Worm (Caenorhabditis elegans) whole organism, L3 larva: ENCODE measurements around the gene rpl-37.

Source experiments
- R02D3.7 ChIP-seq: fragments of 150-350 bp; optimal IDR thresholded peaks from 2 replicates; lab custom pipeline; 2014; ENCODE audit warnings: missing biosample characterization, missing genetic modification characterization
- aly-2 ChIP-seq: fragments of 150-350 bp; optimal IDR thresholded peaks from 2 replicates; lab custom pipeline; 2014; ENCODE audit warnings: missing biosample characterization, missing genetic modification characterization
- ceh-16 ChIP-seq: sonication (generic microtip); optimal IDR thresholded peaks from 2 replicates; lab custom pipeline; 2017; ENCODE audit warnings: missing biosample characterization, missing genetic modification characterization
- ceh-28 ChIP-seq: fragments of 150-350 bp; optimal IDR thresholded peaks from 2 replicates; lab custom pipeline; 2014; ENCODE audit warnings: missing biosample characterization, missing genetic modification reagents, missing genetic modification characterization
- egl-27 ChIP-seq: sonication (generic microtip); optimal IDR thresholded peaks from 4 replicates; lab custom pipeline; 2017; ENCODE audit warnings: missing biosample characterization, missing genetic modification reagents, missing genetic modification characterization
- egl-5 ChIP-seq: fragments of 150-350 bp; optimal IDR thresholded peaks from 2 replicates; lab custom pipeline; 2017; ENCODE audit warnings: missing biosample characterization, missing genetic modification reagents, missing genetic modification characterization, inconsistent platforms
- elt-1 ChIP-seq: fragments of 150-350 bp; optimal IDR thresholded peaks from 2 replicates; lab custom pipeline; 2014; ENCODE audit warnings: missing biosample characterization, missing genetic modification characterization
- elt-2 ChIP-seq: sonication (generic microtip); optimal IDR thresholded peaks from 2 replicates; lab custom pipeline; 2016; ENCODE audit warnings: missing genetic modification reagents, mild to moderate bottlenecking, missing genetic modification characterization, missing compliant biosample characterization
- elt-3 ChIP-seq, 3 experiments: fragments of 150-350 bp in 1 of 3; sonication (generic microtip) in 2 of 3; optimal IDR thresholded peaks; 2 replicates in 2 of 3; 4 replicates in 1 of 3; lab custom pipeline; 2014 to 2017; ENCODE audit warnings: missing biosample characterization in 3 of 3, missing genetic modification characterization in 3 of 3
- fkh-10 ChIP-seq: sonication (generic microtip); optimal IDR thresholded peaks from 2 replicates; lab custom pipeline; 2017; ENCODE audit warnings: missing biosample characterization, missing genetic modification reagents, missing genetic modification characterization
- fkh-2 ChIP-seq: fragments of 150-350 bp; optimal IDR thresholded peaks from 2 replicates; lab custom pipeline; 2014; ENCODE audit warnings: missing biosample characterization, missing genetic modification reagents, missing genetic modification characterization
- fos-1 ChIP-seq: fragments of 150-350 bp; optimal IDR thresholded peaks from 2 replicates; lab custom pipeline; 2014; ENCODE audit warnings: missing biosample characterization, missing genetic modification characterization
- hmg-11 ChIP-seq: sonication (generic microtip); optimal IDR thresholded peaks from 2 replicates; lab custom pipeline; 2016; ENCODE audit warnings: missing genetic modification characterization, missing compliant biosample characterization
- jun-1 ChIP-seq: fragments of 150-350 bp; optimal IDR thresholded peaks from 2 replicates; lab custom pipeline; 2014; ENCODE audit warnings: missing biosample characterization, missing genetic modification reagents, missing genetic modification characterization
- lin-15B ChIP-seq: fragments of 150-350 bp; optimal IDR thresholded peaks from 2 replicates; lab custom pipeline; 2014; ENCODE audit warnings: missing biosample characterization, missing genetic modification characterization
- lin-39 ChIP-seq: fragments of 150-350 bp; optimal IDR thresholded peaks from 2 replicates; lab custom pipeline; 2018; ENCODE audit warnings: missing biosample characterization, missing genetic modification reagents, missing genetic modification characterization
- mdl-1 ChIP-seq: fragments of 150-350 bp; optimal IDR thresholded peaks from 2 replicates; lab custom pipeline; 2014; ENCODE audit warnings: missing biosample characterization, missing genetic modification characterization
- mml-1 ChIP-seq: fragments of 150-350 bp; sonication (generic microtip); optimal IDR thresholded peaks from 3 replicates; lab custom pipeline; 2014; ENCODE audit warnings: missing biosample characterization, missing genetic modification characterization
- nfya-1 ChIP-seq: sonication (generic microtip); optimal IDR thresholded peaks from 2 replicates; lab custom pipeline; 2017; ENCODE audit warnings: missing genetic modification characterization, mild to moderate bottlenecking, missing compliant biosample characterization, antibody characterized with exemption, moderate library complexity; ENCODE audit not compliant: insufficient read depth
- nhr-11 ChIP-seq: fragments of 150-350 bp; optimal IDR thresholded peaks from 2 replicates; lab custom pipeline; 2014; ENCODE audit warnings: missing biosample characterization, missing genetic modification characterization
- nhr-12 ChIP-seq: fragments of 150-350 bp; optimal IDR thresholded peaks from 2 replicates; lab custom pipeline; 2014; ENCODE audit warnings: missing biosample characterization, missing genetic modification characterization
- nhr-23 ChIP-seq: fragments of 150-350 bp; optimal IDR thresholded peaks from 2 replicates; lab custom pipeline; 2014; ENCODE audit warnings: missing biosample characterization, missing genetic modification reagents, missing genetic modification characterization
- nhr-237 ChIP-seq: fragments of 150-350 bp; optimal IDR thresholded peaks from 2 replicates; lab custom pipeline; 2014; ENCODE audit warnings: missing biosample characterization, missing genetic modification characterization
- nhr-43 ChIP-seq: sonication (generic microtip); optimal IDR thresholded peaks from 2 replicates; lab custom pipeline; 2016; ENCODE audit warnings: mild to moderate bottlenecking, missing genetic modification characterization, missing compliant biosample characterization; ENCODE audit not compliant: poor library complexity, severe bottlenecking
- pha-4 ChIP-seq: fragments of 150-350 bp; optimal IDR thresholded peaks from 2 replicates; lab custom pipeline; 2014; ENCODE audit warnings: missing biosample characterization, missing genetic modification reagents, missing genetic modification characterization
- pqm-1 ChIP-seq: fragments of 150-350 bp; optimal IDR thresholded peaks from 2 replicates; lab custom pipeline; 2017; ENCODE audit warnings: missing biosample characterization, missing genetic modification characterization, inconsistent platforms
- sea-2 ChIP-seq: fragments of 150-350 bp; sonication (generic microtip); optimal IDR thresholded peaks from 4 replicates; lab custom pipeline; 2014; ENCODE audit warnings: missing biosample characterization, missing genetic modification reagents, missing genetic modification characterization
- skn-1 ChIP-seq: fragments of 150-350 bp; optimal IDR thresholded peaks from 2 replicates; lab custom pipeline; 2014; ENCODE audit warnings: missing biosample characterization, missing genetic modification characterization
- tbx-2 ChIP-seq: sonication (generic microtip); optimal IDR thresholded peaks from 2 replicates; lab custom pipeline; 2016; ENCODE audit warnings: mild to moderate bottlenecking, missing genetic modification characterization, missing compliant biosample characterization
- unc-39 ChIP-seq: sonication (generic microtip); optimal IDR thresholded peaks from 4 replicates; lab custom pipeline; 2017; ENCODE audit warnings: missing biosample characterization, missing genetic modification characterization
- unc-62 ChIP-seq: fragments of 150-350 bp; sonication (generic microtip); optimal IDR thresholded peaks from 4 replicates; lab custom pipeline; 2014; ENCODE audit warnings: missing biosample characterization, missing genetic modification reagents, missing genetic modification characterization
- zag-1 ChIP-seq: fragments of 150-350 bp; optimal IDR thresholded peaks from 2 replicates; lab custom pipeline; 2014; ENCODE audit warnings: missing biosample characterization, missing genetic modification characterization
- ztf-11 ChIP-seq: fragments of 150-350 bp; optimal IDR thresholded peaks from 2 replicates; lab custom pipeline; 2014; ENCODE audit warnings: missing biosample characterization, missing genetic modification characterization

The rpl-37 gene

ce11 chrIII:3541093-3541492, 12.7 kb downstream of the rpl-37 start:
- no peak for TF ChIP-seq egl-27 (tag; lab: Kevin White, UChicago)
- TF ChIP-seq nhr-237 (tag; lab: Kevin White, UChicago), result no peak
- no peak for TF ChIP-seq R02D3.7 (tag; lab: Kevin White, UChicago)
- TF ChIP-seq, all 47 proteins: peak for 0

ce11 chrIII:3541539-3541938, 13.1 kb downstream of the rpl-37 start, which contains the start of gene ben-1:
Gene ben-1, minus strand, starts transcription at chrIII:3541639.
- TF ChIP-seq hmg-11 (no peak), skn-1 (no peak), zag-1 (tag; lab: Kevin White, UChicago) (no peak), nhr-43 (tag; lab: Kevin White, UChicago) (no peak), lin-39 (tag; lab: Kevin White, UChicago) (no peak), lin-15B (no peak)
- TF ChIP-seq, all 47 proteins: peak for 0

ce11 chrIII:3542105-3542504, 13.7 kb downstream of the rpl-37 start:
- TF ChIP-seq elt-3 (tag; optimal IDR thresholded peaks at IDR 0.05; lab: Kevin White, UChicago), result no peak
- TF ChIP-seq sea-2, result peak; percentile 0
- peak; percentile 8 for TF ChIP-seq lin-15B
- peak; percentile 68 for TF ChIP-seq nfya-1 (tag; lab: Kevin White, UChicago)
- TF ChIP-seq fkh-10 (GFP tag; lab: Kevin White, UChicago), result no peak
- peak; percentile 38 for TF ChIP-seq hmg-11
- no peak for TF ChIP-seq aly-2 (tag; lab: Kevin White, UChicago)
- TF ChIP-seq lin-39 (tag; lab: Kevin White, UChicago), result peak; percentile 62

ce11 chrIII:3543071-3543470, 14.6 kb downstream of the rpl-37 start:
- peak; percentile 3 for TF ChIP-seq lin-39 (tag; lab: Kevin White, UChicago)
- no peak for TF ChIP-seq tbx-2 (tag; lab: Kevin White, UChicago)

- TF ChIP-seq zag-1 (tag; lab: Kevin White, UChicago), result no peak
- TF ChIP-seq lin-15B, result no peak
- TF ChIP-seq elt-2 (tag; lab: Kevin White, UChicago), result no peak
- no peak for TF ChIP-seq egl-27 (tag; lab: Kevin White, UChicago)
- TF ChIP-seq hmg-11, result no peak
- TF ChIP-seq nhr-237 (tag; lab: Kevin White, UChicago), result no peak
- no peak for TF ChIP-seq mml-1 (tag; lab: Kevin White, UChicago)
- TF ChIP-seq nhr-11, result no peak
- TF ChIP-seq unc-62 (GFP tag; lab: Kevin White, UChicago), result no peak
- no peak for TF ChIP-seq aly-2 (tag; lab: Kevin White, UChicago)
- TF ChIP-seq jun-1, result no peak
These were observed 17.9 kb downstream of the rpl-37 start, which contains the start of gene C54C6.7 for ce11 chrIII:3546323-3546722. Gene C54C6.7, minus strand, starts transcription at chrIII:3546423.

ce11 chrIII:3548017-3548416, 19.6 kb downstream of the rpl-37 start, which contains the start of gene C54C6.11:
Gene C54C6.11, plus strand, starts transcription at chrIII:3548317.
- no peak for TF ChIP-seq skn-1
- TF ChIP-seq mdl-1 (tag; lab: Kevin White, UChicago), result no peak
- no peak for TF ChIP-seq unc-39 (tag; lab: Kevin White, UChicago)
- TF ChIP-seq egl-27 (tag; lab: Kevin White, UChicago), result no peak
- no peak for TF ChIP-seq fos-1
- no peak for TF ChIP-seq nhr-11
- no peak for TF ChIP-seq nhr-43 (tag; lab: Kevin White, UChicago)
- no peak for TF ChIP-seq zag-1 (tag; lab: Kevin White, UChicago)
- no peak for TF ChIP-seq ztf-11 (tag; lab: Kevin White, UChicago)
- no peak for TF ChIP-seq ceh-16 (tag; lab: Kevin White, UChicago)
- no peak for TF ChIP-seq lin-15B

- TF ChIP-seq nhr-12 (tag; lab: Kevin White, UChicago) (no peak), fkh-2 (tag; lab: Kevin White, UChicago) (no peak), pqm-1 (tag; lab: Kevin White, UChicago) (no peak), egl-5 (no peak), skn-1 (no peak), aly-2 (tag; lab: Kevin White, UChicago) (no peak), lin-39 (tag; lab: Kevin White, UChicago) (no peak), pha-4 (tag; lab: Kevin White, UChicago) (no peak), elt-1 (tag; lab: Kevin White, UChicago) (no peak), ceh-28 (tag; lab: Kevin White, UChicago) (no peak), tbx-2 (tag; lab: Kevin White, UChicago) (no peak), elt-3 (tag; optimal IDR thresholded peaks at IDR 0.05; lab: Kevin White, UChicago) (no peak), nhr-23 (tag; lab: Kevin White, UChicago) (no peak), nfya-1 (tag; lab: Kevin White, UChicago) (no peak), fkh-10 (GFP tag; lab: Kevin White, UChicago) (no peak), hmg-11 (no peak), elt-2 (tag; lab: Kevin White, UChicago) (no peak)
These were observed 21.3 kb downstream of the rpl-37 start, which contains the start of gene C54C6.5 for ce11 chrIII:3549750-3550149. Gene C54C6.5, minus strand, starts transcription at chrIII:3549850.
